Worm (Caenorhabditis elegans): ENCODE results near the gene C18H7.12.

DNA sequence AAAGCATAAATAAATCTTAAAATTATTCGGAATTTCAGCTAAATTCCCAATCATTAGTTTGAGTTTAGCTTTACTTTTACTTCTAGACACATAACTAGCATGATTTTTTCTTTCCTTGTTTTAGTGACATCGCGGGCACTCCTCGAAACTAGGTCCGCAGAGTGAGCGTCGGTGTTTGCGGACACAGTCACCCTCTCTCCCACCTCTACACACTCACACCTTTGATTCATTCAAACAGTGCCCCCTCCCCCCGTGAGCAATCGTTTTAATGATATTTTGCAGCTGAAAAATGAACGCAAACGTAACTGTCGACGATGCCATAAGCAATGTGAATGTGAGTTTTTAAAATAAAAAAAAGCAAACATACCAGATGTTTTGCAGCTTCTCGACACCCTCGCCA lies 15.1 kb downstream of the C18H7.12 start, which contains the start of gene gex-2:
- TF ChIP-seq dao-5 (tag; optimal IDR thresholded peaks at IDR 0.05) (no peak), W03F9.2 (tag; optimal IDR thresholded peaks at IDR 0.05) (no peak)
